Fruit fly (Drosophila melanogaster): ENCODE measurements around the gene dwg.

dm6 chrX:2713776-2714175 is 13.7 kb upstream of the dwg start, which contains the start of the genes CG2685 and CG2694:
- TF ChIP-seq esn (GFP tag; optimal IDR thresholded peaks at IDR 0.05) (peak; percentile 15), CG3032 (tag; optimal IDR thresholded peaks at IDR 0.05) (no peak), CG32006 (GFP tag; optimal IDR thresholded peaks at IDR 0.05) (no peak)

All from whole organism, prepupa.